Worm (Caenorhabditis elegans): Measurements from ENCODE around the gene rabn-5.

ce11 chrIII:5832442-5832841, 31.9 kb upstream of the rabn-5 start:
- TF ChIP-seq flt-1 (GFP tag; IDR thresholded peaks at IDR 0.05) = no peak
- no peak for TF ChIP-seq ama-1 (optimal IDR thresholded peaks at IDR 0.05)
- TF ChIP-seq ets-7 (tag; optimal IDR thresholded peaks at IDR 0.05) = no peak
- no peak for TF ChIP-seq tra-4 (tag; optimal IDR thresholded peaks at IDR 0.05)
- no peak for TF ChIP-seq tbx-37 (GFP tag; conservative IDR thresholded peaks at IDR 0.05)
- no peak for TF ChIP-seq hnd-1 (tag; optimal IDR thresholded peaks at IDR 0.05)
- TF ChIP-seq ceh-13 (GFP tag; optimal IDR thresholded peaks at IDR 0.05) = no peak
- TF ChIP-seq sea-1 (GFP tag; conservative IDR thresholded peaks at IDR 0.05) = no peak
- TF ChIP-seq tbx-11 (GFP tag; IDR thresholded peaks at IDR 0.05) = no peak
- no peak for TF ChIP-seq scrt-1 (GFP tag; IDR thresholded peaks at IDR 0.05)
- no peak for TF ChIP-seq aly-1 (tag; optimal IDR thresholded peaks at IDR 0.05)
- TF ChIP-seq B0310.2 (tag; optimal IDR thresholded peaks at IDR 0.05) = no peak
- no peak for TF ChIP-seq pes-1 (GFP tag; IDR thresholded peaks at IDR 0.05)
- no peak for TF ChIP-seq ceh-36 (tag; optimal IDR thresholded peaks at IDR 0.05)

Data from whole organism, early embryonic.